Fruit fly (Drosophila melanogaster) whole organism, embryonic: ENCODE data around the gene PMP34.

ENCODE experiments used
- CG10209 ChIP-seq: fragments of 200-800 bp; sonication (Bioruptor generic); optimal IDR thresholded peaks from 3 replicates; lab custom pipeline; 2017; ENCODE audit warnings: missing biosample characterization, mild to moderate bottlenecking, missing genetic modification characterization, missing genetic modification reagents
- CG10543 ChIP-seq: fragments of 200-800 bp; sonication (Bioruptor generic); optimal IDR thresholded peaks from 3 replicates; lab custom pipeline; 2017; ENCODE audit warnings: missing biosample characterization, mild to moderate bottlenecking, missing genetic modification characterization, moderate library complexity
- CG12104 ChIP-seq: fragments of 200-800 bp; sonication (Bioruptor generic); optimal IDR thresholded peaks from 3 replicates; lab custom pipeline; 2016; ENCODE audit warnings: missing biosample characterization, missing genetic modification characterization
- CG12236 ChIP-seq: fragments of 200-800 bp; sonication (Bioruptor generic); optimal IDR thresholded peaks from 2 replicates; lab custom pipeline; 2016; ENCODE audit warnings: missing biosample characterization, missing genetic modification characterization
- CG12391 ChIP-seq: fragments of 200-800 bp; sonication (Bioruptor generic); optimal IDR thresholded peaks from 3 replicates; lab custom pipeline; 2018; ENCODE audit warnings: missing biosample characterization, mild to moderate bottlenecking, missing genetic modification characterization, moderate library complexity
- CG16813 ChIP-seq: fragments of 200-800 bp; sonication (Bioruptor generic); IDR thresholded peaks from 3 replicates; pipeline ENCODE4 v1.3.6; 2022; ENCODE audit warnings: missing biosample characterization, missing genetic modification characterization; ENCODE audit not compliant: partially characterized antibody
- CG18619 ChIP-seq: fragments of 200-800 bp; sonication (Bioruptor generic); optimal IDR thresholded peaks from 3 replicates; lab custom pipeline; 2017; ENCODE audit warnings: missing biosample characterization, mild to moderate bottlenecking, missing genetic modification characterization
- CG2120 ChIP-seq: fragments of 200-800 bp; sonication (Bioruptor generic); optimal IDR thresholded peaks from 3 replicates; lab custom pipeline; 2016; ENCODE audit warnings: missing biosample characterization, missing genetic modification characterization
- CG2202 ChIP-seq: fragments of 200-800 bp; sonication (Bioruptor generic); optimal IDR thresholded peaks from 2 replicates; lab custom pipeline; 2018; ENCODE audit warnings: missing biosample characterization, mild to moderate bottlenecking, missing genetic modification characterization
- CG2678 ChIP-seq: fragments of 200-800 bp; sonication (Bioruptor generic); optimal IDR thresholded peaks from 3 replicates; lab custom pipeline; 2019; ENCODE audit warnings: missing biosample characterization, mild to moderate bottlenecking, missing genetic modification characterization, moderate library complexity
- CG30403 ChIP-seq: fragments of 200-800 bp; sonication (Bioruptor generic); optimal IDR thresholded peaks from 3 replicates; lab custom pipeline; 2016; ENCODE audit warnings: missing biosample characterization, missing genetic modification characterization
- CG31365 ChIP-seq: fragments of 200-800 bp; sonication (Bioruptor generic); optimal IDR thresholded peaks from 2 replicates; lab custom pipeline; 2018; ENCODE audit warnings: missing biosample characterization, mild to moderate bottlenecking, missing genetic modification characterization
- CG32532 ChIP-seq: fragments of 200-800 bp; sonication (Bioruptor generic); IDR thresholded peaks from 2 replicates; pipeline ENCODE4 v1.3.6; 2022; ENCODE audit warnings: missing biosample characterization, missing genetic modification characterization
- CG6654 ChIP-seq: fragments of 200-800 bp; sonication (Bioruptor generic); optimal IDR thresholded peaks from 2 replicates; lab custom pipeline; 2017; ENCODE audit warnings: missing biosample characterization, mild to moderate bottlenecking, missing genetic modification characterization
- CG6765 ChIP-seq: fragments of 200-800 bp; sonication (Bioruptor generic); optimal IDR thresholded peaks from 3 replicates; lab custom pipeline; 2017; ENCODE audit warnings: missing biosample characterization, mild to moderate bottlenecking, missing genetic modification characterization
- CG7786 ChIP-seq: fragments of 200-800 bp; sonication (Bioruptor generic); optimal IDR thresholded peaks from 2 replicates; lab custom pipeline; 2016; ENCODE audit warnings: missing biosample characterization, missing genetic modification characterization
- CG7928 ChIP-seq: fragments of 200-800 bp; sonication (Bioruptor generic); optimal IDR thresholded peaks from 2 replicates; lab custom pipeline; 2017; ENCODE audit warnings: missing biosample characterization, mild to moderate bottlenecking, missing genetic modification characterization
- CG8388 ChIP-seq: fragments of 200-800 bp; sonication (Bioruptor generic); optimal IDR thresholded peaks from 2 replicates; lab custom pipeline; 2019; ENCODE audit warnings: missing biosample characterization, mild to moderate bottlenecking, missing genetic modification characterization, moderate library complexity
- CG8478 ChIP-seq: fragments of >200 bp; optimal IDR thresholded peaks from 2 replicates; lab custom pipeline; 2018
- Camta ChIP-seq: fragments of 200-800 bp; sonication (Bioruptor generic); optimal IDR thresholded peaks from 2 replicates; lab custom pipeline; 2016; ENCODE audit warnings: missing biosample characterization, missing genetic modification characterization
- D19B ChIP-seq: fragments of 200-800 bp; sonication (Bioruptor generic); optimal IDR thresholded peaks from 2 replicates; lab custom pipeline; 2017; ENCODE audit warnings: missing biosample characterization, mild to moderate bottlenecking, missing genetic modification characterization
- Dek ChIP-seq: fragments of 200-800 bp; sonication (Bioruptor generic); optimal IDR thresholded peaks from 3 replicates; lab custom pipeline; 2019; ENCODE audit warnings: missing biosample characterization, mild to moderate bottlenecking, missing genetic modification characterization, moderate library complexity
- E2f2 ChIP-seq: fragments of 200-800 bp; sonication (Bioruptor generic); IDR thresholded peaks from 2 replicates; pipeline ENCODE4 v1.3.6; 2022; ENCODE audit warnings: missing biosample characterization, missing genetic modification characterization
- H2.0 ChIP-seq: fragments of 200-800 bp; sonication (Bioruptor generic); IDR thresholded peaks from 2 replicates; pipeline ENCODE4 v1.3.6; 2022; ENCODE audit warnings: missing biosample characterization, missing genetic modification characterization
- Hmx ChIP-seq: fragments of 200-800 bp; sonication (Bioruptor generic); optimal IDR thresholded peaks from 2 replicates; lab custom pipeline; 2016; ENCODE audit warnings: missing biosample characterization, missing genetic modification characterization
- Hr3 ChIP-seq: fragments of 200-800 bp; sonication (Bioruptor generic); optimal IDR thresholded peaks from 3 replicates; lab custom pipeline; 2016; ENCODE audit warnings: missing biosample characterization, missing genetic modification characterization
- Hsf ChIP-seq: fragments of 200-800 bp; sonication (Bioruptor generic); optimal IDR thresholded peaks from 3 replicates; lab custom pipeline; 2016; ENCODE audit warnings: missing biosample characterization, missing genetic modification characterization
- Oli ChIP-seq: fragments of 200-800 bp; sonication (Bioruptor generic); optimal IDR thresholded peaks from 2 replicates; lab custom pipeline; 2018; ENCODE audit warnings: missing biosample characterization, mild to moderate bottlenecking, missing genetic modification characterization, moderate library complexity
- Sry-β ChIP-seq: fragments of 200-800 bp; sonication (Bioruptor generic); optimal IDR thresholded peaks from 2 replicates; lab custom pipeline; 2018; ENCODE audit warnings: missing biosample characterization, mild to moderate bottlenecking, missing genetic modification characterization, moderate library complexity
- TFAM ChIP-seq: fragments of 200-800 bp; sonication (Bioruptor generic); optimal IDR thresholded peaks from 2 replicates; lab custom pipeline; 2017; ENCODE audit warnings: missing biosample characterization, missing genetic modification characterization, inconsistent platforms
- YL-1 ChIP-seq: fragments of 200-800 bp; sonication (Bioruptor generic); optimal IDR thresholded peaks from 3 replicates; lab custom pipeline; 2017; ENCODE audit warnings: missing biosample characterization, mild to moderate bottlenecking, missing genetic modification characterization
- ase ChIP-seq: fragments of 200-800 bp; sonication (Bioruptor generic); IDR thresholded peaks from 3 replicates; pipeline ENCODE4 v1.3.6; 2022; ENCODE audit warnings: missing biosample characterization, missing genetic modification characterization
- chinmo ChIP-seq: fragments of 200-800 bp; sonication (Bioruptor generic); IDR thresholded peaks from 4 replicates; pipeline ENCODE4 v1.3.6; 2022; ENCODE audit warnings: missing biosample characterization, missing genetic modification characterization; ENCODE audit not compliant: partially characterized antibody
- chm ChIP-seq: fragments of 200-800 bp; sonication (Bioruptor generic); IDR thresholded peaks from 2 replicates; pipeline ENCODE4 v1.3.6; 2022; ENCODE audit warnings: missing biosample characterization, missing genetic modification characterization
- chn ChIP-seq: fragments of 200-800 bp; sonication (Bioruptor generic); optimal IDR thresholded peaks from 2 replicates; lab custom pipeline; 2016; ENCODE audit warnings: missing biosample characterization, missing genetic modification characterization
- dan ChIP-seq: fragments of 200-800 bp; sonication (Bioruptor generic); IDR thresholded peaks from 2 replicates; pipeline ENCODE4 v1.3.6; 2022; ENCODE audit warnings: missing biosample characterization, missing genetic modification characterization
- dimm ChIP-seq: fragments of 200-800 bp; sonication (Bioruptor generic); IDR thresholded peaks from 2 replicates; pipeline ENCODE4 v1.3.6; 2022; ENCODE audit warnings: missing biosample characterization, missing genetic modification characterization
- hkb ChIP-seq, 2 experiments: fragments of 200-800 bp in 1 of 2; fragments of >200 bp in 1 of 2; sonication (Bioruptor generic) in 1 of 2; IDR thresholded peaks in 1 of 2; optimal IDR thresholded peaks in 1 of 2; 2 replicates each; pipeline versions ENCODE4 v1.3.6 to Lab custom; 2017 to 2022; ENCODE audit warnings: missing biosample characterization in 1 of 2, missing genetic modification characterization in 1 of 2
- hth ChIP-seq: fragments of >200 bp; optimal IDR thresholded peaks from 2 replicates; lab custom pipeline; 2017; ENCODE audit warnings: inconsistent platforms
- insv ChIP-seq, 2 experiments: fragments of 200-800 bp; sonication (Bioruptor generic); optimal IDR thresholded peaks; 3 replicates each; lab custom pipeline; 2016 to 2018; ENCODE audit warnings: missing biosample characterization in 2 of 2, missing genetic modification characterization in 2 of 2
- klu ChIP-seq: fragments of 200-800 bp; sonication (Bioruptor generic); IDR thresholded peaks from 2 replicates; pipeline ENCODE4 v1.3.6; 2022; ENCODE audit warnings: missing biosample characterization, missing genetic modification characterization
- mam ChIP-seq: fragments of 200-800 bp; sonication (Bioruptor generic); optimal IDR thresholded peaks from 3 replicates; lab custom pipeline; 2016; ENCODE audit warnings: missing biosample characterization, missing genetic modification characterization
- mirr ChIP-seq: fragments of 200-800 bp; sonication (Bioruptor generic); optimal IDR thresholded peaks from 3 replicates; lab custom pipeline; 2018; ENCODE audit warnings: missing biosample characterization, mild to moderate bottlenecking, missing genetic modification characterization
- nau ChIP-seq: fragments of 200-800 bp; sonication (Bioruptor generic); optimal IDR thresholded peaks from 3 replicates; lab custom pipeline; 2017; ENCODE audit warnings: missing biosample characterization, mild to moderate bottlenecking, missing genetic modification characterization, missing genetic modification reagents
- peb ChIP-seq: fragments of 200-800 bp; sonication (Bioruptor generic); IDR thresholded peaks from 2 replicates; pipeline ENCODE4 v1.3.6; 2022; ENCODE audit warnings: missing biosample characterization, missing genetic modification characterization
- pum ChIP-seq: fragments of 200-800 bp; sonication (Bioruptor generic); optimal IDR thresholded peaks from 2 replicates; lab custom pipeline; 2016; ENCODE audit warnings: missing biosample characterization, missing genetic modification characterization
- pzg ChIP-seq: fragments of 200-800 bp; sonication (Bioruptor generic); optimal IDR thresholded peaks from 3 replicates; lab custom pipeline; 2018; ENCODE audit warnings: missing biosample characterization, mild to moderate bottlenecking, missing genetic modification characterization, moderate library complexity
- slbo ChIP-seq: fragments of 200-800 bp; sonication (Bioruptor generic); IDR thresholded peaks from 2 replicates; pipeline ENCODE4 v1.3.6; 2022; ENCODE audit warnings: missing biosample characterization, missing genetic modification characterization
- unpg ChIP-seq: fragments of 200-800 bp; sonication (Bioruptor generic); optimal IDR thresholded peaks from 3 replicates; lab custom pipeline; 2018; ENCODE audit warnings: missing biosample characterization, mild to moderate bottlenecking, missing genetic modification characterization, moderate library complexity
- wdn ChIP-seq: fragments of 200-800 bp; sonication (Bioruptor generic); IDR thresholded peaks from 2 replicates; pipeline ENCODE4 v1.3.6; 2022; ENCODE audit warnings: missing biosample characterization, missing genetic modification characterization
- wek ChIP-seq: fragments of 200-800 bp; sonication (Bioruptor generic); optimal IDR thresholded peaks from 3 replicates; lab custom pipeline; 2018; ENCODE audit warnings: missing biosample characterization, mild to moderate bottlenecking, missing genetic modification characterization, moderate library complexity
- zfh2 ChIP-seq: fragments of 200-800 bp; sonication (Bioruptor generic); optimal IDR thresholded peaks from 2 replicates; lab custom pipeline; 2016; ENCODE audit warnings: missing biosample characterization, missing genetic modification characterization

PMP34 gene

dm6 chr3L:4288591-4289056 lies 29.9 kb upstream of the PMP34 start, which contains the start of gene Hexo1 (continued):
- TF ChIP-seq CG12391 (tag; lab: Kevin White, UChicago) (peak; percentile 27), CG10543 (GFP tag; lab: Kevin White, UChicago) (no peak), mam (GFP tag; lab: Kevin White, UChicago) (peak; percentile 15), Oli (tag; lab: Kevin White, UChicago) (peak; percentile 25), CG2120 (peak; percentile 53), CG32532 (GFP tag; lab: Robert Waterston, UW) (peak; percentile 51; the same call in 1 of the 2 replicates), ase (GFP tag; lab: Robert Waterston, UW) (no peak), CG30403 (peak; percentile 37), CG8388 (GFP tag; lab: Kevin White, UChicago) (no peak), peb (GFP tag; lab: Robert Waterston, UW) (no peak), pzg (no peak), CG16813 (GFP tag; lab: Robert Waterston, UW) (no peak), insv (GFP tag; optimal IDR thresholded peaks at IDR 0.05; lab: Kevin White, UChicago) (no peak), Sry-β (GFP tag; lab: Kevin White, UChicago) (no peak), CG12236 (GFP tag; lab: Kevin White, UChicago) (no peak), chn (GFP tag; lab: Kevin White, UChicago) (no peak), CG7928 (GFP tag; lab: Kevin White, UChicago) (no peak), hkb (optimal IDR thresholded peaks at IDR 0.05; lab: Kevin White, UChicago) (no peak), hkb (GFP tag; IDR thresholded peaks at IDR 0.05; lab: Robert Waterston, UW) (peak; percentile 61), CG31365 (tag; lab: Kevin White, UChicago) (no peak), Hmx (GFP tag; lab: Kevin White, UChicago) (no peak), pum (GFP tag; lab: Kevin White, UChicago) (no peak), E2f2 (GFP tag; lab: Robert Waterston, UW) (no peak), Hsf (GFP tag; lab: Kevin White, UChicago) (no peak), chinmo (0 out of 4 replicates have a peak, but pooled peaks have one; percentile 47), dan (GFP tag; lab: Robert Waterston, UW) (no peak), H2.0 (GFP tag; lab: Robert Waterston, UW) (no peak), slbo (no peak), CG6765 (no peak), D19B (GFP tag; lab: Kevin White, UChicago) (no peak), CG2678 (tag; lab: Kevin White, UChicago) (peak; percentile 51), klu (no peak), Camta (GFP tag; lab: Kevin White, UChicago) (no peak), dimm (no peak), zfh2 (GFP tag; lab: Kevin White, UChicago) (no peak), CG18619 (GFP tag; lab: Kevin White, UChicago) (no peak), hth (no peak), TFAM (GFP tag; lab: Kevin White, UChicago) (no peak), YL-1 (GFP tag; lab: Kevin White, UChicago) (no peak), Dek (no peak), CG12104 (GFP tag; lab: Kevin White, UChicago) (no peak), chm (GFP tag; lab: Robert Waterston, UW) (no peak), mirr (GFP tag; lab: Kevin White, UChicago) (no peak), wdn (GFP tag; lab: Robert Waterston, UW) (0 out of 2 replicates have a peak, but pooled peaks have one; percentile 33), CG8478 (lab: Kevin White, UChicago) (no peak), CG7786 (GFP tag; lab: Kevin White, UChicago) (no peak), CG10209 (no peak), CG2202 (tag; lab: Kevin White, UChicago) (no peak), Hr3 (GFP tag; lab: Kevin White, UChicago) (no peak), CG6654 (GFP tag; lab: Kevin White, UChicago) (no peak), wek (no peak), unpg (GFP tag; lab: Kevin White, UChicago) (peak; percentile 36), nau (GFP tag; lab: Kevin White, UChicago) (no peak)
